Fruit fly (Drosophila melanogaster): ENCODE results near the gene CG42613.

DNA sequence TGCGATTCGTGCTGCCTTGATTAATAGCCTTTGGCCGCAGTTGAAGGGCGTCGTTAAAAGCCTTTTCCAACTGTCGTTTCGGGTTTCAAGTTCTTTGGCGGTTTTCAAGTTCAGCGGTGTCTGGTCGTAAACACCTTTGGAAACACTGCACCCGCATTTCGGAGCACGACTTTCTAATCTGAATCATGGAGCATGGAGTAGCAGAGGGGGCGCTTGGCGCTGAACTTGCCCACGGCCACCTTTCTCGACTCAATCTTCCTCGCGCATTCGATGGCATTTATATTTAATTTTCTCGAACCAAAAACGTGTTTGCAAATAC is 60.8 kb downstream of the CG42613 start:
- no peak for TF ChIP-seq ss (GFP tag; optimal IDR thresholded peaks at IDR 0.05)
- TF ChIP-seq net (GFP tag; optimal IDR thresholded peaks at IDR 0.05) = no peak
- no peak for TF ChIP-seq esn (GFP tag; optimal IDR thresholded peaks at IDR 0.05)
- TF ChIP-seq Blimp-1 (GFP tag; optimal IDR thresholded peaks at IDR 0.05) = no peak
- no peak for TF ChIP-seq Smox (GFP tag; optimal IDR thresholded peaks at IDR 0.05)
- TF ChIP-seq Ets21C (GFP tag; optimal IDR thresholded peaks at IDR 0.05) = no peak
- TF ChIP-seq CG15336 (GFP tag; IDR thresholded peaks at IDR 0.05) = no peak
- no peak for TF ChIP-seq CG8119 (GFP tag; IDR thresholded peaks at IDR 0.05)
- no peak for TF ChIP-seq Sox102F (GFP tag; optimal IDR thresholded peaks at IDR 0.05)
- TF ChIP-seq Sox15 (GFP tag; optimal IDR thresholded peaks at IDR 0.05) = no peak
